Worm (Caenorhabditis elegans): ENCODE results near the gene R07G3.8.

Gene R07G3.8

ce11 chrII:7615318-7615891 lies 4.9 kb downstream of the R07G3.8 start (continued):
- TF ChIP-seq nhr-84 (tag; optimal IDR thresholded peaks at IDR 0.05) (no peak), nhr-28 (tag; optimal IDR thresholded peaks at IDR 0.05) (no peak), nhr-77 (tag; optimal IDR thresholded peaks at IDR 0.05) (no peak), fkh-10 (GFP tag; optimal IDR thresholded peaks at IDR 0.05) (no peak), sptf-1 (tag; optimal IDR thresholded peaks at IDR 0.05) (no peak), lin-35 (GFP tag; optimal IDR thresholded peaks at IDR 0.05) (peak in 1 of 2 experiments; percentile 61), C16A3.4 (tag; optimal IDR thresholded peaks at IDR 0.05) (peak; percentile 4), nhr-90 (tag; optimal IDR thresholded peaks at IDR 0.05; ENCODE audit: poor library complexity) (no peak), mdl-1 (tag; optimal IDR thresholded peaks at IDR 0.05) (no peak), ama-1 (optimal IDR thresholded peaks at IDR 0.05) (no peak), snu-23 (GFP tag; optimal IDR thresholded peaks at IDR 0.05) (peak; percentile 40), lin-15B (tag; optimal IDR thresholded peaks at IDR 0.05) (no peak), unc-130 (tag; optimal IDR thresholded peaks at IDR 0.05) (no peak), skn-1 (tag; optimal IDR thresholded peaks at IDR 0.05) (no peak), pax-3 (tag; optimal IDR thresholded peaks at IDR 0.05) (no peak), ztf-11 (tag; optimal IDR thresholded peaks at IDR 0.05) (no peak), nhr-20 (tag; optimal IDR thresholded peaks at IDR 0.05) (peak; percentile 35), ets-5 (GFP tag; IDR thresholded peaks at IDR 0.05) (no peak), hpl-2 (GFP tag; optimal IDR thresholded peaks at IDR 0.05) (no peak), snpc-4 (tag; optimal IDR thresholded peaks at IDR 0.05) (no peak), sup-37 (GFP tag; optimal IDR thresholded peaks at IDR 0.05) (no peak), fos-1 (tag; optimal IDR thresholded peaks at IDR 0.05) (no peak), ceh-63 (GFP tag; optimal IDR thresholded peaks at IDR 0.05) (no peak), jun-1 (tag; optimal IDR thresholded peaks at IDR 0.05) (no peak), grh-1 (GFP tag; IDR thresholded peaks at IDR 0.05) (no peak), unc-86 (tag; optimal IDR thresholded peaks at IDR 0.05) (no peak), C04F5.9 (tag; optimal IDR thresholded peaks at IDR 0.05) (no peak), ceh-8 (GFP tag; optimal IDR thresholded peaks at IDR 0.05) (no peak), fkh-8 (tag; optimal IDR thresholded peaks at IDR 0.05) (no peak), pqm-1 (tag; optimal IDR thresholded peaks at IDR 0.05) (no peak), tlp-1 (tag; optimal IDR thresholded peaks at IDR 0.05) (no peak), unc-98 (GFP tag; IDR thresholded peaks at IDR 0.05) (no peak)

- TF ChIP-seq mab-9 (GFP tag; IDR thresholded peaks at IDR 0.05) (no peak), tbx-2 (tag; optimal IDR thresholded peaks at IDR 0.05) (no peak), unc-30 (tag; optimal IDR thresholded peaks at IDR 0.05) (no peak), lin-14 (GFP tag; optimal IDR thresholded peaks at IDR 0.05) (peak; percentile 38), C04F5.9 (tag; optimal IDR thresholded peaks at IDR 0.05) (no peak), rnt-1 (tag; optimal IDR thresholded peaks at IDR 0.05) (no peak), lir-3 (tag; optimal IDR thresholded peaks at IDR 0.05; ENCODE audit: poor library complexity) (no peak), hlh-4 (tag; optimal IDR thresholded peaks at IDR 0.05) (no peak), alr-1 (tag; optimal IDR thresholded peaks at IDR 0.05; ENCODE audit: borderline replicate concordance) (no peak), nhr-71 (tag; optimal IDR thresholded peaks at IDR 0.05) (no peak), blmp-1 (tag; optimal IDR thresholded peaks at IDR 0.05) (peak; percentile 5), lin-35 (GFP tag; optimal IDR thresholded peaks at IDR 0.05) (peak in 1 of 2 experiments; percentile 8), fkh-8 (tag; optimal IDR thresholded peaks at IDR 0.05) (no peak), nhr-85 (tag) (no peak), mef-2 (tag; optimal IDR thresholded peaks at IDR 0.05) (no peak), aha-1 (tag; optimal IDR thresholded peaks at IDR 0.05) (no peak), jun-1 (tag; optimal IDR thresholded peaks at IDR 0.05) (no peak), efl-3 (GFP tag; optimal IDR thresholded peaks at IDR 0.05) (no peak), ceh-63 (GFP tag; optimal IDR thresholded peaks at IDR 0.05) (no peak), efl-1 (optimal IDR thresholded peaks at IDR 0.05) (no peak), efl-1 (GFP tag; optimal IDR thresholded peaks at IDR 0.05 in 1 of 2) (no peak), unc-62 (GFP tag; optimal IDR thresholded peaks at IDR 0.05) (no peak), sup-37 (GFP tag; optimal IDR thresholded peaks at IDR 0.05) (no peak), grh-1 (GFP tag; IDR thresholded peaks at IDR 0.05) (no peak), irx-1 (tag; optimal IDR thresholded peaks at IDR 0.05) (no peak), zag-1 (tag; optimal IDR thresholded peaks at IDR 0.05) (no peak), pqm-1 (tag; optimal IDR thresholded peaks at IDR 0.05) (no peak), elt-2 (tag; optimal IDR thresholded peaks at IDR 0.05) (no peak), skn-1 (tag; optimal IDR thresholded peaks at IDR 0.05) (no peak), lin-15B (tag; optimal IDR thresholded peaks at IDR 0.05) (no peak), C16A3.4 (tag; optimal IDR thresholded peaks at IDR 0.05) (no peak), unc-130 (tag; optimal IDR thresholded peaks at IDR 0.05) (no peak), mep-1 (tag; optimal IDR thresholded peaks at IDR 0.05) (peak; percentile 14)
Measured at ce11 chrII:7614334-7614733, 6.0 kb downstream of the R07G3.8 start.

Data from whole organism, L1 larva.